Worm (Caenorhabditis elegans) whole organism, L3 larva: Measurements from ENCODE around the gene dnc-1.

ENCODE experiments used
- ZK546.5 ChIP-seq: sonication (generic microtip); optimal IDR thresholded peaks from 2 replicates; lab custom pipeline; 2017; ENCODE audit warnings: missing biosample characterization, missing genetic modification characterization
- ceh-16 ChIP-seq: sonication (generic microtip); optimal IDR thresholded peaks from 2 replicates; lab custom pipeline; 2017; ENCODE audit warnings: missing biosample characterization, missing genetic modification characterization
- egl-27 ChIP-seq: sonication (generic microtip); optimal IDR thresholded peaks from 4 replicates; lab custom pipeline; 2017; ENCODE audit warnings: missing biosample characterization, missing genetic modification reagents, missing genetic modification characterization
- elt-2 ChIP-seq: sonication (generic microtip); optimal IDR thresholded peaks from 2 replicates; lab custom pipeline; 2016; ENCODE audit warnings: missing genetic modification reagents, mild to moderate bottlenecking, missing genetic modification characterization, missing compliant biosample characterization
- elt-3 ChIP-seq, 3 experiments: fragments of 150-350 bp in 1 of 3; sonication (generic microtip) in 2 of 3; optimal IDR thresholded peaks; 2 replicates in 2 of 3; 4 replicates in 1 of 3; lab custom pipeline; 2014 to 2017; ENCODE audit warnings: missing biosample characterization in 3 of 3, missing genetic modification characterization in 3 of 3
- fkh-10 ChIP-seq: sonication (generic microtip); optimal IDR thresholded peaks from 2 replicates; lab custom pipeline; 2017; ENCODE audit warnings: missing biosample characterization, missing genetic modification reagents, missing genetic modification characterization
- mdl-1 ChIP-seq: fragments of 150-350 bp; optimal IDR thresholded peaks from 2 replicates; lab custom pipeline; 2014; ENCODE audit warnings: missing biosample characterization, missing genetic modification characterization
- nhr-12 ChIP-seq: fragments of 150-350 bp; optimal IDR thresholded peaks from 2 replicates; lab custom pipeline; 2014; ENCODE audit warnings: missing biosample characterization, missing genetic modification characterization
- nhr-28 ChIP-seq: fragments of 150-350 bp; optimal IDR thresholded peaks from 2 replicates; lab custom pipeline; 2014; ENCODE audit warnings: missing biosample characterization, missing genetic modification characterization
- nhr-77 ChIP-seq: fragments of 150-350 bp; optimal IDR thresholded peaks from 2 replicates; lab custom pipeline; 2014; ENCODE audit warnings: missing biosample characterization, missing genetic modification characterization
- pha-4 ChIP-seq: fragments of 150-350 bp; optimal IDR thresholded peaks from 2 replicates; lab custom pipeline; 2014; ENCODE audit warnings: missing biosample characterization, missing genetic modification reagents, missing genetic modification characterization
- sea-2 ChIP-seq: fragments of 150-350 bp; sonication (generic microtip); optimal IDR thresholded peaks from 4 replicates; lab custom pipeline; 2014; ENCODE audit warnings: missing biosample characterization, missing genetic modification reagents, missing genetic modification characterization
- snpc-4 ChIP-seq: fragments of 150-350 bp; optimal IDR thresholded peaks from 2 replicates; lab custom pipeline; 2014; ENCODE audit warnings: missing biosample characterization, missing genetic modification characterization
- unc-62 ChIP-seq: fragments of 150-350 bp; sonication (generic microtip); optimal IDR thresholded peaks from 4 replicates; lab custom pipeline; 2014; ENCODE audit warnings: missing biosample characterization, missing genetic modification reagents, missing genetic modification characterization

- TF ChIP-seq snpc-4 (tag; lab: Kevin White, UChicago) (no peak), fkh-10 (GFP tag; lab: Kevin White, UChicago) (no peak), nhr-12 (tag; lab: Kevin White, UChicago) (no peak), egl-27 (tag; lab: Kevin White, UChicago) (no peak), elt-2 (tag; lab: Kevin White, UChicago) (no peak), ceh-16 (no peak), nhr-77 (tag; lab: Kevin White, UChicago) (no peak), mdl-1 (tag; lab: Kevin White, UChicago) (no peak), nhr-28 (tag; lab: Kevin White, UChicago) (no peak), unc-62 (GFP tag; lab: Kevin White, UChicago) (no peak), pha-4 (tag; lab: Kevin White, UChicago) (no peak), sea-2 (GFP tag; lab: Kevin White, UChicago) (no peak), ZK546.5 (tag; lab: Kevin White, UChicago) (no peak), elt-3 (tag; optimal IDR thresholded peaks at IDR 0.05; lab: Kevin White, UChicago) (no peak)
Measured at ce11 chrIV:10915388-10915787, 17.6 kb downstream of the dnc-1 start, which contains the start of gene ZK593.3.
